Worm (Caenorhabditis elegans) whole organism, midembryonic: ENCODE measurements around the gene C17C3.9.

Source experiments
- T22C8.4 ChIP-seq: fragments of 200-800 bp; sonication (Bioruptor generic); IDR thresholded peaks from 2 replicates; pipeline ENCODE4 v1.3.6; 2022; ENCODE audit warnings: missing genetic modification characterization, missing compliant biosample characterization
- cog-1 ChIP-seq: sonication (generic microtip); optimal IDR thresholded peaks from 2 replicates; lab custom pipeline; 2016; ENCODE audit warnings: missing genetic modification characterization, missing compliant biosample characterization
- flt-1 ChIP-seq: fragments of 200-800 bp; sonication (Bioruptor generic); IDR thresholded peaks from 2 replicates; pipeline ENCODE4 v1.3.6; 2022; ENCODE audit warnings: missing genetic modification characterization, missing compliant biosample characterization
- klf-2 ChIP-seq: fragments of 200-800 bp; sonication (Bioruptor generic); conservative IDR thresholded peaks from 2 replicates; pipeline ENCODE4 v1.3.6; 2022; ENCODE audit warnings: missing genetic modification reagents, missing genetic modification characterization, missing compliant biosample characterization
- med-1 ChIP-seq: sonication (generic microtip); optimal IDR thresholded peaks from 2 replicates; lab custom pipeline; 2017; ENCODE audit warnings: missing genetic modification characterization, mild to moderate bottlenecking, missing compliant biosample characterization, antibody characterized with exemption, missing genetic modification reagents; ENCODE audit not compliant: insufficient read depth
- ref-1 ChIP-seq: fragments of 200-800 bp; sonication (Bioruptor generic); conservative IDR thresholded peaks from 2 replicates; pipeline ENCODE4 v1.3.6; 2022; ENCODE audit warnings: missing genetic modification reagents, missing genetic modification characterization, missing compliant biosample characterization
- tab-1 ChIP-seq: fragments of 200-800 bp; sonication (Bioruptor generic); IDR thresholded peaks from 2 replicates; pipeline ENCODE4 v1.3.6; 2022; ENCODE audit warnings: missing genetic modification characterization, missing compliant biosample characterization
- ztf-23 ChIP-seq: fragments of 200-800 bp; sonication (Bioruptor generic); IDR thresholded peaks from 2 replicates; pipeline ENCODE4 v1.3.6; 2022; ENCODE audit warnings: missing genetic modification reagents, missing genetic modification characterization, missing compliant biosample characterization
- ztf-29 ChIP-seq: fragments of 200-800 bp; sonication (Bioruptor generic); IDR thresholded peaks from 2 replicates; pipeline ENCODE4 v1.3.6; 2022; ENCODE audit warnings: missing genetic modification reagents, missing genetic modification characterization, missing compliant biosample characterization

C17C3.9 gene

ce11 chrII:5557134-5557533 lies 25.1 kb upstream of the C17C3.9 start:
- TF ChIP-seq ztf-23, result no peak
- TF ChIP-seq tab-1 (GFP tag; lab: Robert Waterston, UW), result no peak
- no peak for TF ChIP-seq flt-1 (GFP tag; lab: Robert Waterston, UW)
- TF ChIP-seq klf-2 (GFP tag; lab: Robert Waterston, UW), result no peak
- TF ChIP-seq cog-1 (tag; lab: Kevin White, UChicago), result no peak
- TF ChIP-seq ztf-29 (GFP tag; lab: Robert Waterston, UW), result no peak
- no peak for TF ChIP-seq med-1
- TF ChIP-seq ref-1 (GFP tag; lab: Robert Waterston, UW), result no peak
- no peak for TF ChIP-seq T22C8.4 (GFP tag; lab: Robert Waterston, UW)

- TF ChIP-seq ztf-23 (no peak), med-1 (no peak), T22C8.4 (GFP tag; lab: Robert Waterston, UW) (no peak), ref-1 (GFP tag; lab: Robert Waterston, UW) (no peak), ztf-29 (GFP tag; lab: Robert Waterston, UW) (no peak), klf-2 (GFP tag; lab: Robert Waterston, UW) (no peak), flt-1 (GFP tag; lab: Robert Waterston, UW) (no peak), cog-1 (tag; lab: Kevin White, UChicago) (no peak), tab-1 (GFP tag; lab: Robert Waterston, UW) (no peak)
Observed at ce11 chrII:5556431-5556830, 24.4 kb upstream of the C17C3.9 start, which contains the start of gene ins-11. Gene ins-11, plus strand, starts transcription at chrII:5556731.

- TF ChIP-seq klf-2 (GFP tag; lab: Robert Waterston, UW) (no peak), ztf-23 (no peak), cog-1 (tag; lab: Kevin White, UChicago) (no peak), tab-1 (GFP tag; lab: Robert Waterston, UW) (no peak), ztf-29 (GFP tag; lab: Robert Waterston, UW) (no peak), T22C8.4 (GFP tag; lab: Robert Waterston, UW) (no peak), flt-1 (GFP tag; lab: Robert Waterston, UW) (no peak), med-1 (no peak), ref-1 (GFP tag; lab: Robert Waterston, UW) (no peak)
Observed at ce11 chrII:5555522-5555921, 23.4 kb upstream of the C17C3.9 start.

ce11 chrII:5554788-5555187 lies 22.7 kb upstream of the C17C3.9 start:
- TF ChIP-seq med-1, result no peak
- TF ChIP-seq klf-2 (GFP tag; lab: Robert Waterston, UW), result no peak
- TF ChIP-seq ztf-23, result no peak
- no peak for TF ChIP-seq T22C8.4 (GFP tag; lab: Robert Waterston, UW)
- no peak for TF ChIP-seq flt-1 (GFP tag; lab: Robert Waterston, UW)
- no peak for TF ChIP-seq ref-1 (GFP tag; lab: Robert Waterston, UW)
- no peak for TF ChIP-seq tab-1 (GFP tag; lab: Robert Waterston, UW)
- no peak for TF ChIP-seq cog-1 (tag; lab: Kevin White, UChicago)
- no peak for TF ChIP-seq ztf-29 (GFP tag; lab: Robert Waterston, UW)

- TF ChIP-seq tab-1 (GFP tag; lab: Robert Waterston, UW) (no peak), ref-1 (GFP tag; lab: Robert Waterston, UW) (no peak), klf-2 (GFP tag; lab: Robert Waterston, UW) (no peak), flt-1 (GFP tag; lab: Robert Waterston, UW) (no peak), cog-1 (tag; lab: Kevin White, UChicago) (no peak), med-1 (no peak), ztf-23 (no peak), ztf-29 (GFP tag; lab: Robert Waterston, UW) (no peak), T22C8.4 (GFP tag; lab: Robert Waterston, UW) (no peak)
Observed at ce11 chrII:5554317-5554716, 22.2 kb upstream of the C17C3.9 start, which contains the start of gene ins-12. Gene ins-12, plus strand, starts transcription at chrII:5554617.

ce11 chrII:5553531-5553930 lies 21.5 kb upstream of the C17C3.9 start:
- TF ChIP-seq flt-1 (GFP tag; lab: Robert Waterston, UW) (no peak), ztf-29 (GFP tag; lab: Robert Waterston, UW) (no peak), ref-1 (GFP tag; lab: Robert Waterston, UW) (no peak), T22C8.4 (GFP tag; lab: Robert Waterston, UW) (no peak), cog-1 (tag; lab: Kevin White, UChicago) (no peak), ztf-23 (no peak), klf-2 (GFP tag; lab: Robert Waterston, UW) (no peak), med-1 (no peak), tab-1 (GFP tag; lab: Robert Waterston, UW) (no peak)

ce11 chrII:5551517-5551916 lies 19.4 kb upstream of the C17C3.9 start, which contains the start of gene C17C3.5:
Gene C17C3.5, plus strand, starts transcription at chrII:5551817.
- TF ChIP-seq T22C8.4 (GFP tag; lab: Robert Waterston, UW), result no peak
- TF ChIP-seq ztf-23, result no peak
- TF ChIP-seq flt-1 (GFP tag; lab: Robert Waterston, UW), result no peak
- TF ChIP-seq ref-1 (GFP tag; lab: Robert Waterston, UW), result no peak
- no peak for TF ChIP-seq cog-1 (tag; lab: Kevin White, UChicago)
- TF ChIP-seq tab-1 (GFP tag; lab: Robert Waterston, UW), result no peak
- no peak for TF ChIP-seq ztf-29 (GFP tag; lab: Robert Waterston, UW)
- TF ChIP-seq klf-2 (GFP tag; lab: Robert Waterston, UW), result no peak
- no peak for TF ChIP-seq med-1

ce11 chrII:5549746-5550145 lies 17.7 kb upstream of the C17C3.9 start, which contains the start of gene C17C3.6:
Gene C17C3.6, plus strand, starts transcription at chrII:5550046.
- TF ChIP-seq ref-1 (GFP tag; lab: Robert Waterston, UW) (no peak), flt-1 (GFP tag; lab: Robert Waterston, UW) (no peak), klf-2 (GFP tag; lab: Robert Waterston, UW) (no peak), ztf-23 (no peak), T22C8.4 (GFP tag; lab: Robert Waterston, UW) (no peak), ztf-29 (GFP tag; lab: Robert Waterston, UW) (no peak), cog-1 (tag; lab: Kevin White, UChicago) (no peak), med-1 (no peak), tab-1 (GFP tag; lab: Robert Waterston, UW) (no peak)

- no peak for TF ChIP-seq flt-1 (GFP tag; lab: Robert Waterston, UW)
- TF ChIP-seq T22C8.4 (GFP tag; lab: Robert Waterston, UW), result no peak
- TF ChIP-seq cog-1 (tag; lab: Kevin White, UChicago), result no peak
Observed at ce11 chrII:5547442-5547894, 15.4 kb upstream of the C17C3.9 start, which contains the start of gene acdh-2. Gene acdh-2, minus strand, starts transcription at chrII:5547492.
